Worm (Caenorhabditis elegans): Measurements from ENCODE around the gene kbp-3.

kbp-3 gene

DNA sequence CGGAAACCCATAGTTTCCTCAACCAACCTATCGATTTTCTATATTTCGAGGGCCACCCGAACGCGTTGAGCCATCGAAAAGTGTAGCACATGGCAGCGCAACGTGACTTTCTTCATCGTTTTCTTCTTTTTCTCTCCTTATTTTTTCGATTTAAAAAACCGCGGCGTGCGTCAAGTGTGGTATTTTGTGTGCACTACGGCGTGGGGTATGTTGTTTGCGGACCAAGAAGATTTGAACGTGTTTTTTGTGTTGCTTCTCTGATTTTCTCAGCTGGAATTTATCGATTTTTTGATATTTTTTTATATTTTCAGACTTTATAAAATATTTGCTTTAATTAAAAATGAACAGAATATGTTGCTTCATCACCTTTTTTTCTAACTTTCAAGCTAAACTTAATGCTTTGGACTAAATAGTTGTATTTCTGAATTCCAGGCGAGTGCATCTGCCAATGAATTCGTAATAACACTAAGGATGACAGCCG lies 31.9 kb downstream of the kbp-3 start, which contains the start of the genes agl-1 and pfs-2:
TSS of gene agl-1 (minus strand) at position 178 of the 481 bp plus-strand sequence.
TSS of gene pfs-2 (plus strand) at position 431 of the 481 bp plus-strand sequence.
- TF ChIP-seq zip-2 (tag; optimal IDR thresholded peaks at IDR 0.05), result no peak
- TF ChIP-seq nhr-76 (tag; optimal IDR thresholded peaks at IDR 0.05), result no peak
- TF ChIP-seq nhr-25 (tag; optimal IDR thresholded peaks at IDR 0.05; ENCODE audit: borderline replicate concordance, insufficient read depth), result no peak
- TF ChIP-seq mxl-3 (GFP tag; optimal IDR thresholded peaks at IDR 0.05), result peak; percentile 78
- TF ChIP-seq duxl-1 (tag; optimal IDR thresholded peaks at IDR 0.05; ENCODE audit: poor library complexity), result no peak
- no peak for TF ChIP-seq ztf-11 (tag; optimal IDR thresholded peaks at IDR 0.05)
- TF ChIP-seq arid-1 (GFP tag; conservative IDR thresholded peaks at IDR 0.05), result no peak
- TF ChIP-seq egl-27 (tag; optimal IDR thresholded peaks at IDR 0.05), result no peak
- TF ChIP-seq ceh-32 (tag; optimal IDR thresholded peaks at IDR 0.05; ENCODE audit: poor library complexity), result no peak
- TF ChIP-seq tag-97 (GFP tag; IDR thresholded peaks at IDR 0.05), result no peak
- no peak for TF ChIP-seq F26F4.8 (GFP tag; conservative IDR thresholded peaks at IDR 0.05)
- no peak for TF ChIP-seq sdz-12 (GFP tag; optimal IDR thresholded peaks at IDR 0.05)
- TF ChIP-seq nhr-102 (tag; optimal IDR thresholded peaks at IDR 0.05), result peak; percentile 16
- TF ChIP-seq ceh-28 (tag; optimal IDR thresholded peaks at IDR 0.05), result peak; percentile 59
- TF ChIP-seq hmg-1.1 (GFP tag; IDR thresholded peaks at IDR 0.05), result no peak
- TF ChIP-seq snpc-4 (tag; optimal IDR thresholded peaks at IDR 0.05), result no peak
- no peak for TF ChIP-seq pqm-1 (tag; optimal IDR thresholded peaks at IDR 0.05)
- no peak for TF ChIP-seq nhr-237 (tag; optimal IDR thresholded peaks at IDR 0.05)
- TF ChIP-seq lim-7 (GFP tag; IDR thresholded peaks at IDR 0.05), result peak; percentile 19; the same call in 1 of the 2 replicates
- no peak for TF ChIP-seq zfp-2 (tag; optimal IDR thresholded peaks at IDR 0.05)
- TF ChIP-seq ZK546.5 (tag; optimal IDR thresholded peaks at IDR 0.05), result peak in 1 of 2 experiments; percentile 58
- no peak for TF ChIP-seq daf-12 (tag; optimal IDR thresholded peaks at IDR 0.05)
- TF ChIP-seq spr-1 (tag; optimal IDR thresholded peaks at IDR 0.05), result peak; percentile 50
- TF ChIP-seq Y48G9A.11 (GFP tag; IDR thresholded peaks at IDR 0.05), result no peak
- TF ChIP-seq fkh-10 (GFP tag; optimal IDR thresholded peaks at IDR 0.05), result peak; percentile 35
- TF ChIP-seq hlh-30 (tag; optimal IDR thresholded peaks at IDR 0.05; ENCODE audit: insufficient read depth), result peak; percentile 95
- no peak for TF ChIP-seq set-16 (GFP tag; IDR thresholded peaks at IDR 0.05)
- peak; percentile 27 to 93 for TF ChIP-seq lsy-2 (tag; optimal IDR thresholded peaks at IDR 0.05)
- no peak for TF ChIP-seq aly-2 (tag; optimal IDR thresholded peaks at IDR 0.05)
- no peak for TF ChIP-seq T20F7.1 (GFP tag; optimal IDR thresholded peaks at IDR 0.05)
- no peak for TF ChIP-seq ceh-82 (tag; optimal IDR thresholded peaks at IDR 0.05)
- TF ChIP-seq lin-38 (GFP tag; IDR thresholded peaks at IDR 0.05), result peak; percentile 77
- TF ChIP-seq ama-1 (optimal IDR thresholded peaks at IDR 0.05), result no peak
- TF ChIP-seq nhr-41 (GFP tag; IDR thresholded peaks at IDR 0.05), result no peak
- TF ChIP-seq snpc-1.2 (GFP tag; IDR thresholded peaks at IDR 0.05), result no peak
- no peak for TF ChIP-seq lin-1 (GFP tag; IDR thresholded peaks at IDR 0.05)
- no peak for TF ChIP-seq D1046.2 (GFP tag; IDR thresholded peaks at IDR 0.05)
- no peak for TF ChIP-seq php-3 (GFP tag; IDR thresholded peaks at IDR 0.05)
- TF ChIP-seq nhr-77 (tag; optimal IDR thresholded peaks at IDR 0.05), result peak; percentile 64
- TF ChIP-seq ztf-7 (tag; optimal IDR thresholded peaks at IDR 0.05), result no peak
- no peak; the same call in 1 of the 2 replicates for TF ChIP-seq nhr-42 (GFP tag; IDR thresholded peaks at IDR 0.05)
- TF ChIP-seq ceh-44 (GFP tag; IDR thresholded peaks at IDR 0.05), result no peak
- no peak for TF ChIP-seq mdt-29 (GFP tag; IDR thresholded peaks at IDR 0.05)
- TF ChIP-seq dmd-6 (GFP tag; IDR thresholded peaks at IDR 0.05), result 0 out of 2 replicates have a peak, but pooled peaks have one; percentile 15
- TF ChIP-seq zip-11 (GFP tag; IDR thresholded peaks at IDR 0.05), result no peak
- TF ChIP-seq Y75B8A.6 (GFP tag; IDR thresholded peaks at IDR 0.05), result no peak
- TF ChIP-seq zag-1 (tag; optimal IDR thresholded peaks at IDR 0.05), result no peak
- no peak for TF ChIP-seq nhr-111 (GFP tag; optimal IDR thresholded peaks at IDR 0.05)
- no peak for TF ChIP-seq egl-43 (GFP tag; IDR thresholded peaks at IDR 0.05)
- no peak for TF ChIP-seq nhr-6 (tag; optimal IDR thresholded peaks at IDR 0.05)
- peak; percentile 59 for TF ChIP-seq dve-1 (tag; optimal IDR thresholded peaks at IDR 0.05; ENCODE audit: insufficient read depth)
- TF ChIP-seq R02D3.7 (tag; optimal IDR thresholded peaks at IDR 0.05), result no peak

Data from whole organism, L4 larva.